Fruit fly (Drosophila melanogaster): Measurements from ENCODE around the gene chico.
A peak's percentile ranks its signal among the peaks of the same experiment; 100 is the strongest.

DNA sequence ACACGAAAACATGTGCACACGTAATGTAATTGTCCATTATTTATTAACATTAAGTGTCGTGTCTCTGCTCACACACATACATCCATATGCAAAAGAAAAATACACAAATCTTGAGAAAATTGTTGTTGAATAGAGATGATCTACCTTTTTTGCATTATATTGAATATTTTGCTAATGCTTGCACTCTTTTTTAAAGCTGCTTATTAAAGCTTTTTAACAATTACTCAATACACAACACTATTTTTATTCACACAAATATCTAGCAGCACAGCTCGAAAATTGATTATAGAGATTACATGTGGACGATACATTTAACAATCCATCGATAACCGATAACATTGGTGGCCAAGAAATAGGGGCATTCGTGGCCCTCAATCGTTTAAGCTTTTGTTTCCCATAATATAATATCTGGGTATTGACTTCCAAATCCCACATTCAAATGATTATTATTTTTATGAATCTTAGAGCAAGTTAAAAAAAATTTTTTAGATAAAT, 45.2 kb upstream of the chico start, which contains the start of gene Ufd4:
- no peak for TF ChIP-seq Dfd (GFP tag; optimal IDR thresholded peaks at IDR 0.05)
- no peak for TF ChIP-seq usp (GFP tag; optimal IDR thresholded peaks at IDR 0.05)
- no peak for TF ChIP-seq Sp1 (GFP tag; optimal IDR thresholded peaks at IDR 0.05)
- TF ChIP-seq jim (GFP tag; optimal IDR thresholded peaks at IDR 0.05): no peak
- TF ChIP-seq CrebA (GFP tag; optimal IDR thresholded peaks at IDR 0.05; ENCODE audit: borderline replicate concordance): no peak
- TF ChIP-seq psq (GFP tag; optimal IDR thresholded peaks at IDR 0.05): no peak
- TF ChIP-seq Hr78 (GFP tag; optimal IDR thresholded peaks at IDR 0.05): no peak
- no peak for TF ChIP-seq dsf (GFP tag; optimal IDR thresholded peaks at IDR 0.05; ENCODE audit: borderline replicate concordance)
- TF ChIP-seq br (GFP tag; optimal IDR thresholded peaks at IDR 0.05): no peak
- TF ChIP-seq Hr83 (GFP tag; optimal IDR thresholded peaks at IDR 0.05; ENCODE audit: poor library complexity, severe bottlenecking): peak; percentile 70
- no peak for TF ChIP-seq GATAd (GFP tag; optimal IDR thresholded peaks at IDR 0.05)
